Worm (Caenorhabditis elegans) whole organism, L2 larva: ENCODE results near the gene enu-3.2.
"Not testable (repeated sequence)": the region's sequence is repeated elsewhere in the genome, so short reads cannot be mapped to it uniquely, and the experiment has no call there.

ENCODE experiments used
- C34F6.9 ChIP-seq: fragments of 150-350 bp; optimal IDR thresholded peaks from 2 replicates; lab custom pipeline; 2014; ENCODE audit warnings: missing biosample characterization, missing genetic modification characterization
- F13H6.1 ChIP-seq: sonication (generic microtip); optimal IDR thresholded peaks from 2 replicates; lab custom pipeline; 2016; ENCODE audit warnings: missing genetic modification characterization, missing compliant biosample characterization
- ZK546.5 ChIP-seq: sonication (generic microtip); optimal IDR thresholded peaks from 2 replicates; lab custom pipeline; 2017; ENCODE audit warnings: missing biosample characterization, missing genetic modification characterization
- ama-1 ChIP-seq: fragments of 150-350 bp; optimal IDR thresholded peaks from 2 replicates; lab custom pipeline; 2018; ENCODE audit warnings: inconsistent platforms
- blmp-1 ChIP-seq: sonication (generic microtip); optimal IDR thresholded peaks from 2 replicates; lab custom pipeline; 2017; ENCODE audit warnings: missing genetic modification characterization, mild to moderate bottlenecking, missing compliant biosample characterization, antibody characterized with exemption, moderate library complexity; ENCODE audit not compliant: insufficient read depth
- crh-2 ChIP-seq: sonication (generic microtip); optimal IDR thresholded peaks from 2 replicates; lab custom pipeline; 2017; ENCODE audit warnings: missing biosample characterization, missing genetic modification characterization
- dmd-4 ChIP-seq: sonication (generic microtip); optimal IDR thresholded peaks from 2 replicates; lab custom pipeline; 2017; ENCODE audit warnings: missing biosample characterization, missing genetic modification characterization
- elt-1 ChIP-seq: fragments of 150-350 bp; optimal IDR thresholded peaks from 2 replicates; lab custom pipeline; 2014; ENCODE audit warnings: missing biosample characterization, missing genetic modification characterization
- lin-11 ChIP-seq: fragments of 150-350 bp; sonication (generic microtip); optimal IDR thresholded peaks from 2 replicates; lab custom pipeline; 2014; ENCODE audit warnings: missing biosample characterization, missing genetic modification characterization, inconsistent platforms, mixed read lengths
- lsy-2 ChIP-seq, 2 experiments: fragments of 150-350 bp in 1 of 2; sonication (generic microtip) in 1 of 2; optimal IDR thresholded peaks; 2 replicates each; lab custom pipeline; 2014 to 2017; ENCODE audit warnings: missing biosample characterization in 2 of 2, missing genetic modification characterization in 2 of 2
- mab-5 ChIP-seq: fragments of 150-350 bp; optimal IDR thresholded peaks from 2 replicates; lab custom pipeline; 2014; ENCODE audit warnings: missing biosample characterization, missing genetic modification characterization
- mdl-1 ChIP-seq, 2 experiments: fragments of 150-350 bp in 1 of 2; sonication (generic microtip) in 1 of 2; optimal IDR thresholded peaks; 2 replicates each; lab custom pipeline; 2017; ENCODE audit warnings: missing biosample characterization in 2 of 2, missing genetic modification characterization in 2 of 2
- nhr-11 ChIP-seq: fragments of 150-350 bp; optimal IDR thresholded peaks from 2 replicates; lab custom pipeline; 2014; ENCODE audit warnings: missing biosample characterization, missing genetic modification characterization
- nhr-129 ChIP-seq: fragments of 150-350 bp; optimal IDR thresholded peaks from 2 replicates; lab custom pipeline; 2014; ENCODE audit warnings: missing biosample characterization, missing genetic modification characterization
- nhr-21 ChIP-seq: fragments of 150-350 bp; optimal IDR thresholded peaks from 2 replicates; lab custom pipeline; 2014; ENCODE audit warnings: missing biosample characterization, missing genetic modification characterization
- nhr-23 ChIP-seq: fragments of 150-350 bp; optimal IDR thresholded peaks from 2 replicates; lab custom pipeline; 2014; ENCODE audit warnings: missing biosample characterization, missing genetic modification reagents, missing genetic modification characterization
- nhr-6 ChIP-seq: fragments of 150-350 bp; optimal IDR thresholded peaks from 2 replicates; lab custom pipeline; 2014; ENCODE audit warnings: missing biosample characterization, missing genetic modification characterization
- nhr-77 ChIP-seq: fragments of 150-350 bp; optimal IDR thresholded peaks from 2 replicates; lab custom pipeline; 2014; ENCODE audit warnings: missing biosample characterization, missing genetic modification characterization
- peb-1 ChIP-seq: fragments of 150-350 bp; optimal IDR thresholded peaks from 2 replicates; lab custom pipeline; 2014; ENCODE audit warnings: missing biosample characterization, missing genetic modification characterization
- sem-4 ChIP-seq: fragments of 150-350 bp; optimal IDR thresholded peaks from 2 replicates; lab custom pipeline; 2014; ENCODE audit warnings: missing biosample characterization, missing genetic modification reagents, missing genetic modification characterization
- sma-3 ChIP-seq: sonication (generic microtip); optimal IDR thresholded peaks from 2 replicates; lab custom pipeline; 2016; ENCODE audit warnings: missing genetic modification reagents, missing genetic modification characterization, missing compliant biosample characterization
- sma-9 ChIP-seq, 2 experiments: fragments of 150-350 bp in 1 of 2; sonication (generic microtip) in 1 of 2; optimal IDR thresholded peaks; 2 replicates each; lab custom pipeline; 2014 to 2016; ENCODE audit warnings: missing genetic modification characterization in 2 of 2, mild to moderate bottlenecking in 1 of 2, missing biosample characterization in 1 of 2, missing compliant biosample characterization in 1 of 2, missing genetic modification reagents in 1 of 2, moderate library complexity in 1 of 2
- snpc-4 ChIP-seq: fragments of 150-350 bp; optimal IDR thresholded peaks from 2 replicates; lab custom pipeline; 2014; ENCODE audit warnings: missing biosample characterization, missing genetic modification characterization
- unc-39 ChIP-seq: fragments of 150-350 bp; optimal IDR thresholded peaks from 2 replicates; lab custom pipeline; 2014; ENCODE audit warnings: missing biosample characterization, missing genetic modification characterization
- zag-1 ChIP-seq: fragments of 150-350 bp; optimal IDR thresholded peaks from 2 replicates; lab custom pipeline; 2014; ENCODE audit warnings: missing biosample characterization, missing genetic modification characterization
- ztf-1 ChIP-seq: fragments of 200-800 bp; sonication (Bioruptor generic); conservative IDR thresholded peaks from 2 replicates; pipeline ENCODE4 v1.3.6; 2022; ENCODE audit warnings: missing genetic modification characterization, missing compliant biosample characterization
- ztf-11 ChIP-seq: sonication (generic microtip); optimal IDR thresholded peaks from 2 replicates; lab custom pipeline; 2017; ENCODE audit warnings: missing biosample characterization, missing genetic modification characterization
- ztf-4 ChIP-seq: fragments of 150-350 bp; optimal IDR thresholded peaks from 2 replicates; lab custom pipeline; 2014; ENCODE audit warnings: missing biosample characterization, missing genetic modification characterization

Gene enu-3.2

DNA sequence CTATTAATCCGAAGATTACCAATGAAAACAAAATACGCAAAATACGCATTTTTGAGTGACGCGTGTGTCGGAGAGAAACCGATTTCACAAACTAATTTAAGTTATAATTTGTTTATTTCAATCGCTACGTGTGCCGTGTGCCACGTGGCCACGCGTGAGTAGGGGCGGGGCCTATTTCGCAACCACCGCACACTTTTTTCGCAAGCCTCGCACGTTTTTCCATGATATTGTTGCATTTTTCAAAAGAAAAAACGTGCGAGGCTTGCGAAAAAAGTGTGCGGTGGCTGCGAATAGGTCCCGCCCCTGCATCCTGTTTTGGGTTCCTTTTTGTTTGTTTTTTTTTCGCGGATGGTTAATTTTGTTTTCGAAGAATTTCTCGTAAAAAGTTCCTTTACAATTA, at the start of gene enu-3.2:
enu-3.2 (minus strand) TSS at position 105 of the 400 bp plus-strand sequence.
- TF ChIP-seq sma-3 (GFP tag; lab: Kevin White, UChicago); nhr-129 (tag; lab: Kevin White, UChicago); peb-1: not testable (repeated sequence)

ce11 chrIII:4830207-4830606, 45.2 kb upstream of the enu-3.2 start, which contains the start of gene nspd-9:
TSS of gene nspd-9 (minus strand) at chrIII:4830307.
- no peak for TF ChIP-seq ztf-11
- no peak for TF ChIP-seq ZK546.5 (tag; lab: Kevin White, UChicago)
- no peak for TF ChIP-seq C34F6.9 (tag; lab: Kevin White, UChicago)

ce11 chrIII:4829440-4829839, 44.4 kb upstream of the enu-3.2 start, which contains the start of gene F26A1.9:
TSS of gene F26A1.9 (minus strand) at chrIII:4829540.
- no peak for TF ChIP-seq mdl-1 (tag; optimal IDR thresholded peaks at IDR 0.05; lab: Kevin White, UChicago)
- TF ChIP-seq, all 48 proteins: peak for 0

DNA sequence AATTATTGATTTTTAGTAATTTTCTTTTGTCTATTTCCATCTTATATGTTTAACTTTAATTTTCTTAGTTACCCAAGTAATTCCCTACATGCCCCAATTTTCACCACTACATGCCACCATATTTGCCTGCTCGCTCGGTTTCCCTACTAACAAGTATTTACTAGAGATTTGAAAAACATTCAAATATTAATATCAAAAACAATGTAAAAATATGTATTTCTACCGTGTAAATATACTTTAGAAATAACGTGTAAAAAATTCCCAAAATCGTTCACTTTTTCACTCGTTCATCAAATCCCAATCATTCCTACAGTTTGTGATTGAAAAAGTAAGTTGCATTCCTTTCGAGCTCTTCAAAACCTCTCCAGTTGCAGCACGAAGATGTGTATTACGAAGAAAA, 41.6 kb upstream of the enu-3.2 start, which contains the start of gene F26A1.3:
F26A1.3 (plus strand) TSS at position 301 of the 400 bp plus-strand sequence.
- TF ChIP-seq ztf-11 (no peak), lsy-2 (tag; optimal IDR thresholded peaks at IDR 0.05; lab: Kevin White, UChicago) (no peak), nhr-77 (no peak), nhr-21 (tag; lab: Kevin White, UChicago) (no peak)

DNA sequence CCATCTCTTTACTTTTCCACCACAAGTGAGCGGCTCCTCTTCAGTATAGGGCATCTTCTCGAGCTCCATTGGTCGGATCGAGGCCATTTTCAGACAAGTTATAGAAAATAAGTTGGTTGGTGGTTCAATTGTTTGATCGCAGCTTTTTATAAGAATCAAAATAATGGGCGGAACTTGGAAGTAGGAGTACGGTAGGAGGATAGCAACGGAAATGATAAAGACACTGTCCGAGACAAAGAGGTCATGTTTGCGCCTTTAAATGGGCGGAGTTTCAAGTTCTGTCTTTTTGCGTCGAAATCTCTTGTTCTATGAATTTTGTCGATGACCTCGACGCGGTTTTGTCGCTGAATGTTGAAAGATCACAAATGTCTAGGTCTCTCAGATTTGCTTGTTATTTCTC, 37.1 kb upstream of the enu-3.2 start, which contains the start of gene F26A1.8:
F26A1.8 (minus strand) TSS at position 101 of the 400 bp plus-strand sequence.
- TF ChIP-seq blmp-1 (tag; lab: Kevin White, UChicago) (no peak), ztf-4 (tag; lab: Kevin White, UChicago) (no peak), nhr-11 (no peak), crh-2 (tag; lab: Kevin White, UChicago) (no peak), nhr-6 (tag; lab: Kevin White, UChicago) (no peak), zag-1 (tag; lab: Kevin White, UChicago) (no peak), mab-5 (tag; lab: Kevin White, UChicago) (no peak), mdl-1 (tag; optimal IDR thresholded peaks at IDR 0.05; lab: Kevin White, UChicago) (no peak), peb-1 (no peak), ztf-1 (GFP tag; lab: Robert Waterston, UW) (no peak), sem-4 (tag; lab: Kevin White, UChicago) (no peak), sma-3 (GFP tag; lab: Kevin White, UChicago) (no peak)

DNA sequence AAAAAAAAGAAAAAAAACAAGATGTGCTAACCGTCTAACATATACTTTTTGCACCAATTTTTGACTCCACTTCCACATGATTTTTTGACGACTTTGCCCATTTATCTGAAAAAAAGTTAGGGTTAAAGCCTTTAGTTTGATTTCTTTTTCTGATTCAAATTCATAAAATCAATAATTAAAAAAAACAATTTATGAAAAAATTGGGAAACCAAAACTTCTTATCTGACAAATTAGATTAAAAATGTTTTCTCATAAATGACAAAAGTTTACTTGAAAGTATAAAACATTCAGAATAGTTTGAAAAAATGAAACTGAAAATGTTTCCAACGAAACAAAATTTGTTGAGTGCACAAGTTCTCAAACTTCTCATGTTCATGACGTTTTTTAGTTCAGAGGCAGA, 34.8 kb upstream of the enu-3.2 start, which contains the start of gene F26A1.7:
F26A1.7 (minus strand) TSS at position 101 of the 400 bp plus-strand sequence.
- TF ChIP-seq unc-39 (tag; lab: Kevin White, UChicago) (no peak), mdl-1 (tag; optimal IDR thresholded peaks at IDR 0.05; lab: Kevin White, UChicago) (no peak), ZK546.5 (tag; lab: Kevin White, UChicago) (no peak)

ce11 chrIII:4817240-4817639, 32.2 kb upstream of the enu-3.2 start, which contains the start of gene F26A1.4:
TSS of gene F26A1.4 (plus strand) at chrIII:4817540.
- no peak for TF ChIP-seq ZK546.5 (tag; lab: Kevin White, UChicago)
- TF ChIP-seq F13H6.1 (tag; lab: Kevin White, UChicago), result no peak
- no peak for TF ChIP-seq sma-9 (GFP tag; optimal IDR thresholded peaks at IDR 0.05; lab: Kevin White, UChicago)
- TF ChIP-seq sma-9 (tag; optimal IDR thresholded peaks at IDR 0.05; lab: Kevin White, UChicago), result no peak
- TF ChIP-seq ztf-1 (GFP tag; lab: Robert Waterston, UW), result no peak
- no peak for TF ChIP-seq nhr-23 (tag; lab: Kevin White, UChicago)
- no peak for TF ChIP-seq elt-1 (tag; lab: Kevin White, UChicago)

DNA sequence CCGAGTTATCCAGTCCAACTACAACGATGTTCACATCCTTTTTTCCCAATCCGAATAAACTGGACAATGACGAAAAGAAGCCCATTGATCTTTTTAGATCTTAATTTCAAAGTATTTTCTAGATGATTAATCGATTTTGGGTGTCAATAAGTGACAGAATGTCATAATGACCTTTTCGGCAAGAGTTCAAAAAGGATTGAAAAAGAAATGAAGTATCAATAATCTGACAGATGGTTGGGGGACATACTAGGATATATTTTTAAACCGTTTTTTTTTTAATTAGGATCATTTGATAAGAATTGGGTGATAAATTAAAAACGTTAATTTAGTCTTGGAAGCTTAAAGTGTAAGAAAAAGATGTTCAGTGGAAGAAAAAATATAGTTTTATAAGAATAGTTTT, 29.7 kb upstream of the enu-3.2 start, which contains the start of gene arl-6:
arl-6 (minus strand) TSS at position 101 of the 400 bp plus-strand sequence.
- no peak for TF ChIP-seq mab-5 (tag; lab: Kevin White, UChicago)
- TF ChIP-seq blmp-1 (tag; lab: Kevin White, UChicago), result no peak
- no peak for TF ChIP-seq crh-2 (tag; lab: Kevin White, UChicago)
- no peak for TF ChIP-seq lsy-2 (tag; optimal IDR thresholded peaks at IDR 0.05; lab: Kevin White, UChicago)
- TF ChIP-seq nhr-6 (tag; lab: Kevin White, UChicago), result no peak
- no peak for TF ChIP-seq snpc-4 (tag; lab: Kevin White, UChicago)
- no peak for TF ChIP-seq lin-11 (tag; lab: Kevin White, UChicago)
- no peak for TF ChIP-seq ama-1 (lab: Kevin White, UChicago)
- TF ChIP-seq ztf-4 (tag; lab: Kevin White, UChicago), result no peak
- TF ChIP-seq nhr-21 (tag; lab: Kevin White, UChicago), result no peak
- no peak for TF ChIP-seq dmd-4
- TF ChIP-seq, all 48 proteins: peak for 0
